Fruit fly (Drosophila melanogaster) whole organism, wandering third instar larva: Measurements from ENCODE around the gene Lsp1alpha.

Source experiments
- Abd-B ChIP-seq: fragments of >200 bp; optimal IDR thresholded peaks from 2 replicates; lab custom pipeline; 2017; ENCODE audit warnings: missing biosample characterization, missing genetic modification characterization
- CG32264 ChIP-seq: fragments of 200-800 bp; sonication (Bioruptor generic); optimal IDR thresholded peaks from 2 replicates; lab custom pipeline; 2016; ENCODE audit warnings: missing biosample characterization, missing genetic modification characterization
- CG9705 ChIP-seq: fragments of 200-800 bp; sonication (Bioruptor generic); optimal IDR thresholded peaks from 2 replicates; lab custom pipeline; 2018; ENCODE audit warnings: missing biosample characterization, mild to moderate bottlenecking, missing genetic modification characterization
- Dfd ChIP-seq: fragments of >200 bp; optimal IDR thresholded peaks from 2 replicates; lab custom pipeline; 2017; ENCODE audit warnings: missing biosample characterization, missing genetic modification characterization
- Dif ChIP-seq: fragments of 200-275, 200-300 bp; sonication (Bioruptor generic); optimal IDR thresholded peaks from 2 replicates; lab custom pipeline; 2018; ENCODE audit warnings: missing biosample characterization, missing genetic modification characterization; ENCODE audit not compliant: partially characterized antibody
- GATAd ChIP-seq: sonication (Bioruptor generic); optimal IDR thresholded peaks from 2 replicates; lab custom pipeline; 2016; ENCODE audit warnings: missing biosample characterization, missing genetic modification characterization
- HLH106 ChIP-seq: fragments of 200-800 bp; optimal IDR thresholded peaks from 3 replicates; lab custom pipeline; 2019; ENCODE audit warnings: missing biosample characterization, mild to moderate bottlenecking, missing genetic modification characterization, moderate library complexity
- Hr78 ChIP-seq: fragments of >200 bp; optimal IDR thresholded peaks from 2 replicates; lab custom pipeline; 2017; ENCODE audit warnings: missing biosample characterization, missing genetic modification characterization
- Hr83 ChIP-seq: fragments of 200-300 bp; sonication (Bioruptor generic); optimal IDR thresholded peaks from 2 replicates; lab custom pipeline; 2016; ENCODE audit warnings: missing biosample characterization, mild to moderate bottlenecking, missing genetic modification characterization, moderate library complexity; ENCODE audit not compliant: poor library complexity, severe bottlenecking
- Jra ChIP-seq: sonication (Bioruptor generic); optimal IDR thresholded peaks from 2 replicates; lab custom pipeline; 2016; ENCODE audit warnings: missing biosample characterization, missing genetic modification characterization
- Mio ChIP-seq: sonication (Bioruptor generic); optimal IDR thresholded peaks from 2 replicates; lab custom pipeline; 2016; ENCODE audit warnings: missing biosample characterization, missing genetic modification characterization
- Myc ChIP-seq: fragments of >200 bp; optimal IDR thresholded peaks from 2 replicates; lab custom pipeline; 2017
- N ChIP-seq: fragments of >200 bp; optimal IDR thresholded peaks from 2 replicates; lab custom pipeline; 2018; ENCODE audit warnings: missing biosample characterization, missing external identifiers, missing genetic modification characterization
- Rel ChIP-seq, 2 experiments: fragments of 200-800 bp; sonication (Bioruptor generic) in 1 of 2; optimal IDR thresholded peaks; 2 replicates in 1 of 2; 3 replicates in 1 of 2; lab custom pipeline; 2016 to 2019; ENCODE audit warnings: mild to moderate bottlenecking in 2 of 2, missing biosample characterization in 2 of 2, missing genetic modification characterization in 2 of 2, moderate library complexity in 1 of 2
- br ChIP-seq: fragments of 200-800 bp; sonication (Bioruptor generic); optimal IDR thresholded peaks from 2 replicates; lab custom pipeline; 2016; ENCODE audit warnings: missing biosample characterization, missing genetic modification characterization
- brk ChIP-seq: fragments of 200-800 bp; sonication (Bioruptor generic); optimal IDR thresholded peaks from 2 replicates; lab custom pipeline; 2016; ENCODE audit warnings: missing biosample characterization, mild to moderate bottlenecking, missing genetic modification characterization
- dl ChIP-seq, 2 experiments: fragments of 175-275, 200-275 bp in 1 of 2; fragments of 200-275 bp in 1 of 2; sonication (Bioruptor generic); optimal IDR thresholded peaks; lab custom pipeline; 2018; ENCODE audit warnings: mild to moderate bottlenecking in 2 of 2, missing biosample characterization in 2 of 2, missing genetic modification characterization in 2 of 2, moderate library complexity in 2 of 2; ENCODE audit not compliant: partially characterized antibody in 2 of 2, insufficient read depth in 1 of 2
- dsf ChIP-seq: sonication (Bioruptor generic); optimal IDR thresholded peaks from 2 replicates; lab custom pipeline; 2016; ENCODE audit warnings: missing biosample characterization, missing genetic modification characterization, borderline replicate concordance
- ey ChIP-seq: fragments of 200-800 bp; sonication (Bioruptor generic); optimal IDR thresholded peaks from 2 replicates; lab custom pipeline; 2016; ENCODE audit warnings: missing biosample characterization, missing genetic modification characterization
- foxo ChIP-seq, 2 experiments: fragments of 200-800 bp; sonication (Bioruptor generic); optimal IDR thresholded peaks; 2 replicates in 1 of 2; 3 replicates in 1 of 2; lab custom pipeline; 2016 to 2017; ENCODE audit warnings: missing biosample characterization in 2 of 2, missing genetic modification characterization in 2 of 2
- jim ChIP-seq: fragments of 175-275, 200-325 bp; sonication (Bioruptor generic); optimal IDR thresholded peaks from 2 replicates; lab custom pipeline; 2016; ENCODE audit warnings: missing biosample characterization, mild to moderate bottlenecking, missing genetic modification characterization
- lola ChIP-seq: fragments of >200 bp; optimal IDR thresholded peaks from 2 replicates; lab custom pipeline; 2017; ENCODE audit warnings: missing biosample characterization, missing genetic modification characterization
- pan ChIP-seq: fragments of >200 bp; optimal IDR thresholded peaks from 2 replicates; lab custom pipeline; 2017
- psq ChIP-seq: fragments of 200-800 bp; sonication (Bioruptor generic); optimal IDR thresholded peaks from 3 replicates; lab custom pipeline; 2017; ENCODE audit warnings: missing biosample characterization, mild to moderate bottlenecking, missing genetic modification characterization, moderate library complexity
- rgr ChIP-seq: fragments of 200-800 bp; sonication (Bioruptor generic); optimal IDR thresholded peaks from 3 replicates; lab custom pipeline; 2016; ENCODE audit warnings: missing biosample characterization, mild to moderate bottlenecking, missing genetic modification characterization
- sage ChIP-seq: fragments of 200-800 bp; sonication (Bioruptor generic); optimal IDR thresholded peaks from 2 replicates; lab custom pipeline; 2016; ENCODE audit warnings: missing biosample characterization, mild to moderate bottlenecking, missing genetic modification characterization
- sv ChIP-seq: fragments of 200-800 bp; sonication (Bioruptor generic); optimal IDR thresholded peaks from 3 replicates; lab custom pipeline; 2016; ENCODE audit warnings: missing biosample characterization, missing genetic modification characterization
- usp ChIP-seq: fragments of >200 bp; optimal IDR thresholded peaks from 2 replicates; lab custom pipeline; 2017; ENCODE audit warnings: missing biosample characterization, missing genetic modification characterization
- woc ChIP-seq: sonication (Bioruptor generic); optimal IDR thresholded peaks from 2 replicates; lab custom pipeline; 2016; ENCODE audit warnings: missing biosample characterization, mild to moderate bottlenecking, missing genetic modification characterization

Lsp1alpha gene

DNA sequence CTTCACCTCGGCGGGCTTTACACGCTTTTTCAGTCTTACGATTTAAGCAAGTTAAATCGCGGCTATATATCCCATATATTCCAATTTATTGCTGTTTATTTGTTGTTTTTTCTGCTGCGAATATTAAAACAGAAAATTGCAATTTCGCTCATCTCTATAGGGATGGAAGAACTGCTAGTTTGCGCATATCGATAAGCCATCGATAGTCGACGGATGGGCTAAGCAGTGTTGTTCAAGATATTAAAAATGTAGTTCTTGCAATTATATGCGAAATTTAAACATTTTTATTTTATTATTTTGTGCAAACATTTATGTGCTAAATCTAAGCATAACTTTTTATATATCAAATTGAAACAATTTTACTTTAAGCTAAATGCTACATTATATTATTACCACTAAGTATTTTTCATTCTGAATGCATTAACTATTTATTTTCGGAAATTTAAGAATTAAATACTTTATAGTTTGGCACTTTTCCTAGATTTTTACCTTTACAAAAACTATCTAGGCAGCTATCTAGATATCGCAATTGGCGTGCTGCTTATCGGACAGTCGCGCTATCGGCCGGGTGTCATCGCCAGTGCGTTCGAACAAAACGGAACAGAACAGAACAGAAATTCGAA, 27.0 kb upstream of the Lsp1alpha start, which contains the start of the genes Rab40 and CG42258 (continued):
- TF ChIP-seq Dfd (no peak), Hr78 (GFP tag; lab: Kevin White, UChicago) (no peak), woc (GFP tag; lab: Kevin White, UChicago) (peak; percentile 59), HLH106 (tag; lab: Kevin White, UChicago) (peak; percentile 50)

DNA sequence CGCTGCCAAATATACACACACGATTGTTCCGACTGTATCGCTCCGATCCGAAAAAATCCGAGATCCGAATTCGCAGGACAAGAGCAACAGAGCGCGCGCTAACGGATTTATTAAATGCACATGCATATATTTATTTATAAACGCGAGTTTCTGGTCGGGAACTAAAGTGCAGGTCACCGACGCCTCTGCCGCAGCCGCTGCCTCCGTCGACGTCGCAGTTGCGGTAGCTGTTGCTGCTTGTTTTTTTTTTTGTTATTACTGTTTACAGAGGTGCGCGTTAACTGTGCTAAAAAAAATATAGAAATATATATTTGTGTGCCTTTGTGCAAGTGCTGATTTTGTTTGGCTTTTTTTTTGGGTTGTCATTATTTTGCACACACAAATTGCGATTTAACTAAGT, 26.5 kb upstream of the Lsp1alpha start:
- TF ChIP-seq dsf (GFP tag; lab: Kevin White, UChicago) (no peak), lola (GFP tag; lab: Kevin White, UChicago) (no peak), Jra (GFP tag; lab: Kevin White, UChicago) (no peak), Mio (no peak)
- TF ChIP-seq, all 38 proteins: peak for 0

DNA sequence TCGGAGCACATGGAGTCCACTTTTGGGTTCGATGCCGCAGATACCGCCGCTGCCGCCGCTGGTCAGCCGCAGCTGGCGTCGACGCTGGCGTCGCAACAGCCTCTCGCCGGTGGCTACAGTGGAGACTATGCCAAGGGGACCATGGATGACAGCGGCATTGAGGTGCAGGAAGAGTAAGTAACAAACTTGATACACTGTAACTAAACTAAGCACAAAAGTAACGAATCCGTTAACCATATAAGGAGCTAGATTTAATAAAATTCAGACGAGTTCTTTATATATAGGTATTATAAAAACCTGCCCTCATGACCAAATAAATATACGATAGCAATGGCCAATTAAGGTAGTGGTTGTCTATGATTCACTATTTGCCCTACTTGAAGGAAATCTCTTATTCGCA, 24.8 kb upstream of the Lsp1alpha start:
- TF ChIP-seq jim (GFP tag; lab: Kevin White, UChicago), result no peak
- TF ChIP-seq Hr83 (GFP tag; lab: Kevin White, UChicago), result no peak
- no peak for TF ChIP-seq usp (GFP tag; lab: Kevin White, UChicago)
- no peak for TF ChIP-seq lola (GFP tag; lab: Kevin White, UChicago)
- no peak for TF ChIP-seq psq (GFP tag; lab: Kevin White, UChicago)
- TF ChIP-seq GATAd, result no peak
- no peak for TF ChIP-seq Dfd
- TF ChIP-seq Jra (GFP tag; lab: Kevin White, UChicago), result no peak
- TF ChIP-seq CG32264 (GFP tag; lab: Kevin White, UChicago), result no peak
- no peak for TF ChIP-seq brk (GFP tag; lab: Kevin White, UChicago)
- no peak for TF ChIP-seq Hr78 (GFP tag; lab: Kevin White, UChicago)
- no peak for TF ChIP-seq sage (GFP tag; lab: Kevin White, UChicago)
- TF ChIP-seq, all 38 proteins: peak for 0

DNA sequence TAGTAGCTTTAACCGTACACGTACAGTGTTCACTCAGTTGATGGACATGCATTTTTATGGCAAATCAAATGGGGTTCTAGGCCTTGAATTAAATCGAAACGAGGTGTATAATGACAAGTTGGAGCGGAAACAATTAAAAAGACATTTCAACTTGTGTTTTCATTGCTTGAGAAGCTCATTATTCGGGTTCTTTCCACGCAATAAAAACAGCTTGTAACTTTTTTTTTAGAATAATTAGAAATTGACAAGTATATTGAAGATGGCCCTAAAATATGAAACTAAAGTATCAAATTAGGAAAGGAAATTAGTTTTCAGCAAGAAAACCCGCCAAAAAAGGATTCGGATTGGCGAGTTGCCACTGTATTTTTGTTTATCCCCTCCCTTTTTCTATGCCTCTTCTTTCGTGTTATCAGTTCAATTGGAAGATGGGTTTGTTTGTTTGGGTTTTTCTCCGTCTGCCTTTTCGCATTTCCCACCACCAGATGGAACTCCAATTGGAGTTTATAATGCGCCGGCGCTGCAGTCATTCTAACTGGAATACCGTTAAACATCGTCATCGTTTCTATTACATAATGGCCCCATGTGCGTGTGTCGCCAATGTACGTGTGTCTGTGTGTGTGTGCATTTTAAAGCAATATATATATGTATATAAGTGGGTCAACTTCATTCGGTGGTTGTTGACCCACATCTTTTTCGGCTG, 23.4 kb upstream of the Lsp1alpha start:
- TF ChIP-seq psq (GFP tag; lab: Kevin White, UChicago), result no peak
- TF ChIP-seq jim (GFP tag; lab: Kevin White, UChicago), result no peak
- TF ChIP-seq ey, result peak; percentile 0
- no peak for TF ChIP-seq Dif (GFP tag; lab: Kevin White, UChicago)
- no peak for TF ChIP-seq pan (lab: Kevin White, UChicago)
- TF ChIP-seq HLH106 (tag; lab: Kevin White, UChicago), result no peak
- TF ChIP-seq rgr (GFP tag; lab: Kevin White, UChicago), result no peak
- no peak for TF ChIP-seq Abd-B
- peak in 1 of 2 experiments; percentile 13 for TF ChIP-seq foxo (GFP tag; optimal IDR thresholded peaks at IDR 0.05; lab: Kevin White, UChicago)
- TF ChIP-seq Rel (GFP tag; optimal IDR thresholded peaks at IDR 0.05; lab: Kevin White, UChicago), result no peak
- no peak for TF ChIP-seq Rel (tag; optimal IDR thresholded peaks at IDR 0.05; lab: Kevin White, UChicago)
- TF ChIP-seq N, result no peak

DNA sequence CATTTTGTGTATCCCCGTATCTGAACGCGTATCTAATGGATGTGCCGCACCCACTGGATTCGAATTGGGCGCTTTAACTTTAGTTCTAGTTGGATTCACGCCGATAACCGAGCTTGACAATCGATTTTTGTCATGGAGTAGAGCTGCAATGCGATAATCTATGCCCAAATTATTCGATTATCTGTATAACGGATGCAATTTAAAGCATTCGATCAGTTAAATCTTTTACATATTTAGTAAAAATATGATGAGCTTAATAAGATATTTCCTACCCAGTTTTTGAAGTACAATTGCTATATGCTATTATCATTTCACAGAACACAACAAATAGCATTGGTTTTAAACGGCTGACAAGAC, 22.9 kb upstream of the Lsp1alpha start:
- TF ChIP-seq CG9705 (GFP tag; lab: Kevin White, UChicago) (no peak), dsf (GFP tag; lab: Kevin White, UChicago) (no peak), HLH106 (tag; lab: Kevin White, UChicago) (no peak), Myc (lab: Kevin White, UChicago) (no peak), dl (GFP tag; optimal IDR thresholded peaks at IDR 0.05; lab: Kevin White, UChicago; ENCODE audit: insufficient read depth in 1 of 2, partially characterized antibody in 2 of 2) (no peak), psq (GFP tag; lab: Kevin White, UChicago) (no peak), sv (GFP tag; lab: Kevin White, UChicago) (no peak), rgr (GFP tag; lab: Kevin White, UChicago) (no peak), br (GFP tag; lab: Kevin White, UChicago) (no peak), Abd-B (no peak)
- TF ChIP-seq, all 38 proteins: peak for 0
